Worm (Caenorhabditis elegans): ENCODE data around the gene F35B3.3.

DNA sequence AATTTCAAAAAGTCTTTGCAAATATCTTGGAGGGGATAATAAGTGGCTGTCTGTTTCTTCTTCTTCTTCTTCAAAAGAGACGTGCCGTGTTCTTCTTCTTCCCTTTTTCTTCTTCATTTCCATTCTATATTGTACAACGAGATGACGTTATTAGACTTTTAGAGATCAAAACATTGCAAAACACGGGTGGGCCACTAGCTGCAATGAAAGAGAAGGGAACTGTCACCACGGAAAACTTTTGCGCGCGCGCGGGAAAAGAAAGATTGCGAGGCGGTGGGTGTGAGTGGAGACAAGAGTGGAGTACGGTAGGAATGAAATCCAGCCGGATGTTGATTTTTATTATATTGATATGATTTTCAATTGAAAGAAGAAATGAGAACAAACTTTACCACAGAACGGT is 40.9 kb downstream of the F35B3.3 start:
- TF ChIP-seq flt-1 (GFP tag; IDR thresholded peaks at IDR 0.05) (no peak), ama-1 (optimal IDR thresholded peaks at IDR 0.05) (no peak), pes-1 (GFP tag; IDR thresholded peaks at IDR 0.05) (no peak), ceh-13 (GFP tag; optimal IDR thresholded peaks at IDR 0.05) (no peak), sea-1 (GFP tag; conservative IDR thresholded peaks at IDR 0.05) (no peak), ceh-36 (tag; optimal IDR thresholded peaks at IDR 0.05) (no peak)
